Fruit fly (Drosophila melanogaster): ENCODE data around the gene CG15478.

CG15478 gene

DNA sequence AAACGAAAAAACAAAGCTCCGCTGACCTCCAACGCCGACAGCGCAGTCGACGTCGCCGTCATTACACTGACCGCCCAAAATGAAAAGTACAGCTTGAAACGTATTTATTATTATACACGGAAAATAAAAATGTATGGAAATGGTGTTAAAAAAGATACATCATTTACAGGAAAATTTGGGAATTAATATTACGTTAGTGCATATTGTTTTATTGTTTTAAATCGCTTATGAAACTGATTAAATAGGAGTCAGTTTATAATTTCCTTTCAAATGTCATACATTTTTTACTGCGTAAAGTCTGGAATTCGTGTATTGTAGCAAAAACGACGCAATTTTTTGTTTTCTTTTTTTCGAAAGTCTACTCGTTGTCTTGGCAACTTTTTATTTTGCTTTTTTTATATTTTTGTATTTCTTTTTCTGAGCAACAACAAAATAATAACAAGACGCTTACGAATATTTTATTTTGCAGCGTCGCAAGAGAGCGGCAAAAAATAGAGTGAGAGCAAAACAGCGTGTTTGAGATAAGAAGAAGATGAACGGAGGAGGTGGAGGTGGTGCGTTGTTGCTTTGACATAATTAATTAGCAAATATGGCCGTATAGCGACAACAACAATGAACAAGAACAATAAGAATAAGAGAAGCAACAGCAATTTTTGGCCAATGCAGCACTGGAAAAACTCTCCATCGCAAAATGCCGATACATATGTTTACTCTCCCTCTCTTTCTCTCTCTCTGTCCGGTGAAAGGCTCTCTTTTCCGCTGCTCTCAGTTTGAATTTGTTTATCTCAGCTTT, 25.6 kb downstream of the CG15478 start (continued):
- TF ChIP-seq rib (GFP tag; IDR thresholded peaks at IDR 0.05) (no peak), twi (tag; optimal IDR thresholded peaks at IDR 0.05) (no peak), CG14965 (GFP tag; optimal IDR thresholded peaks at IDR 0.05; ENCODE audit: borderline replicate concordance) (no peak), ci (GFP tag; IDR thresholded peaks at IDR 0.05) (peak; percentile 75), CG15269 (tag; optimal IDR thresholded peaks at IDR 0.05) (peak; percentile 83), Hr3 (GFP tag; optimal IDR thresholded peaks at IDR 0.05) (peak; percentile 64), CG1832 (GFP tag; optimal IDR thresholded peaks at IDR 0.05) (no peak), Doc3 (GFP tag; IDR thresholded peaks at IDR 0.05; ENCODE audit: partially characterized antibody) (peak; percentile 27; the same call in 1 of the 3 replicates), CG31224 (GFP tag; IDR thresholded peaks at IDR 0.05) (peak; percentile 36; the same call in 1 of the 2 replicates), ttk (GFP tag; IDR thresholded peaks at IDR 0.05) (peak; percentile 61), sim (GFP tag; IDR thresholded peaks at IDR 0.05) (no peak), CG8089 (GFP tag; optimal IDR thresholded peaks at IDR 0.05) (peak; percentile 16), D19A (tag; optimal IDR thresholded peaks at IDR 0.05) (peak; percentile 67), CG17385 (GFP tag; optimal IDR thresholded peaks at IDR 0.05) (peak; percentile 24), B-H2 (GFP tag; optimal IDR thresholded peaks at IDR 0.05) (peak; percentile 0), CG7556 (GFP tag; optimal IDR thresholded peaks at IDR 0.05) (peak; percentile 88), chm (GFP tag; IDR thresholded peaks at IDR 0.05) (no peak), Atf3 (GFP tag; optimal IDR thresholded peaks at IDR 0.05) (peak; percentile 28), pita (GFP tag; optimal IDR thresholded peaks at IDR 0.05) (no peak), sna (GFP tag; IDR thresholded peaks at IDR 0.05; ENCODE audit: partially characterized antibody) (no peak), Lpt (GFP tag; optimal IDR thresholded peaks at IDR 0.05) (no peak), en (GFP tag; optimal IDR thresholded peaks at IDR 0.05) (peak; percentile 59), CkIIα-i1 (GFP tag; IDR thresholded peaks at IDR 0.05) (no peak), ftz-f1 (GFP tag; optimal IDR thresholded peaks at IDR 0.05) (peak; percentile 24), CG3995 (GFP tag; optimal IDR thresholded peaks at IDR 0.05) (peak; percentile 4), NfI (GFP tag; optimal IDR thresholded peaks at IDR 0.05) (peak; percentile 73), CG32532 (GFP tag; IDR thresholded peaks at IDR 0.05) (peak; percentile 69), CG8359 (GFP tag; optimal IDR thresholded peaks at IDR 0.05; ENCODE audit: borderline replicate concordance) (no peak), dm (GFP tag; optimal IDR thresholded peaks at IDR 0.05) (peak; percentile 35), pzg (GFP tag; optimal IDR thresholded peaks at IDR 0.05) (no peak), CG15073 (GFP tag; optimal IDR thresholded peaks at IDR 0.05) (no peak), CG31388 (GFP tag; optimal IDR thresholded peaks at IDR 0.05) (no peak), HHEX (GFP tag; optimal IDR thresholded peaks at IDR 0.05) (peak; percentile 65), br (optimal IDR thresholded peaks at IDR 0.05) (no peak), CG6254 (GFP tag; optimal IDR thresholded peaks at IDR 0.05) (peak; percentile 2), lilli (GFP tag; optimal IDR thresholded peaks at IDR 0.05) (peak; percentile 71), ranshi (GFP tag; IDR thresholded peaks at IDR 0.05) (peak; percentile 59), CG30431 (GFP tag; optimal IDR thresholded peaks at IDR 0.05) (peak; percentile 3), CG12236 (GFP tag; optimal IDR thresholded peaks at IDR 0.05) (peak; percentile 47), fd3F (GFP tag; optimal IDR thresholded peaks at IDR 0.05) (peak; percentile 77), gfzf (GFP tag; optimal IDR thresholded peaks at IDR 0.05) (no peak), Deaf1 (tag; optimal IDR thresholded peaks at IDR 0.05) (peak; percentile 60), gem (tag; optimal IDR thresholded peaks at IDR 0.05) (peak; percentile 88), croc (GFP tag; conservative IDR thresholded peaks at IDR 0.05) (no peak), CG17186 (GFP tag; optimal IDR thresholded peaks at IDR 0.05) (no peak), B-H1 (GFP tag; IDR thresholded peaks at IDR 0.05) (peak; percentile 34; the same call in 2 of the 3 replicates), caup (GFP tag; optimal IDR thresholded peaks at IDR 0.05; ENCODE audit: severe bottlenecking) (peak; percentile 67), Camta (GFP tag; optimal IDR thresholded peaks at IDR 0.05) (peak; percentile 30), eyg (GFP tag; optimal IDR thresholded peaks at IDR 0.05) (peak; percentile 56), Adf1 (GFP tag; IDR thresholded peaks at IDR 0.05) (peak; percentile 95)

All from whole organism, embryonic.